Worm (Caenorhabditis elegans): ENCODE measurements around the gene tbx-2.

DNA sequence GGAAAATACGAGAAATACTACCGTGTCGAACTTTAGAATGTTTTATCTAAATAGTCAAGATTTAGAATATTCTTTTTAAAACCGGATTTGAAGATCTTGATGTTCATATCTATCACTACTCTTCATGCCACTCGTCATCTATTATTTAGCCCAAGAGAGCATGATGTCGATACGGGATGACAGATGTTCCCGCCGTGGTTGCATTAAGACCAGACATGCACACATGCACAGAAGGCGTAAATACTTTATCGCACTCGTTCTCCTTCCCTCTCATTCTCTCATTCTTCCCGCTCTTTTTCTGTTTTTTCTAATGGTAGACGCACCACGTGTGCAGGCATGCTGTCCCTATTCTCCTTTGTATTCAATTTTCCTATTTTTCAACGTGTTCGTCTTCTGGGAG is 47.3 kb upstream of the tbx-2 start:
- no peak for TF ChIP-seq lin-13 (GFP tag; optimal IDR thresholded peaks at IDR 0.05)
- no peak for TF ChIP-seq pag-3 (tag; optimal IDR thresholded peaks at IDR 0.05; ENCODE audit: borderline replicate concordance, insufficient read depth)
- TF ChIP-seq nhr-28 (tag; optimal IDR thresholded peaks at IDR 0.05): no peak
- no peak for TF ChIP-seq tbx-2 (tag; optimal IDR thresholded peaks at IDR 0.05)
- no peak for TF ChIP-seq nhr-76 (tag; optimal IDR thresholded peaks at IDR 0.05)
- TF ChIP-seq elt-3 (tag; optimal IDR thresholded peaks at IDR 0.05): no peak
- TF ChIP-seq blmp-1 (tag; optimal IDR thresholded peaks at IDR 0.05): no peak
- TF ChIP-seq Y116A8C.19 (tag; optimal IDR thresholded peaks at IDR 0.05; ENCODE audit: borderline replicate concordance): no peak
